Worm (Caenorhabditis elegans) whole organism, L4 larva: ENCODE results near the gene C10C6.13.

ENCODE experiments used
- F10B5.3 ChIP-seq: sonication (generic microtip); optimal IDR thresholded peaks from 2 replicates; lab custom pipeline; 2016; ENCODE audit warnings: mild to moderate bottlenecking, missing genetic modification characterization, missing compliant biosample characterization
- F44E2.7 ChIP-seq: fragments of 200-800 bp; sonication (Bioruptor generic); IDR thresholded peaks from 2 replicates; pipeline ENCODE4 v2.1.2; 2022; ENCODE audit warnings: missing genetic modification characterization, missing compliant biosample characterization
- T20F7.1 ChIP-seq: fragments of 200-800 bp; sonication (Bioruptor generic); optimal IDR thresholded peaks from 2 replicates; lab custom pipeline; 2018; ENCODE audit warnings: mild to moderate bottlenecking, missing genetic modification characterization, missing compliant biosample characterization
- Y105C5A.15 ChIP-seq: fragments of 200-800 bp; sonication (Bioruptor generic); IDR thresholded peaks from 2 replicates; pipeline ENCODE4 v1.3.6; 2022; ENCODE audit warnings: missing genetic modification characterization, missing compliant biosample characterization
- Y48G9A.11 ChIP-seq: fragments of 200-800 bp; sonication (Bioruptor generic); IDR thresholded peaks from 2 replicates; pipeline ENCODE4 v1.3.6; 2022; ENCODE audit warnings: missing genetic modification reagents, missing genetic modification characterization, missing compliant biosample characterization
- ZK337.2 ChIP-seq: fragments of 200-800 bp; sonication (Bioruptor generic); IDR thresholded peaks from 2 replicates; pipeline ENCODE4 v1.3.6; 2022; ENCODE audit warnings: missing genetic modification reagents, missing genetic modification characterization, missing compliant biosample characterization
- aha-1 ChIP-seq: fragments of 150-350 bp; peaks from one replicate; lab custom pipeline; 2014; ENCODE audit warnings: missing biosample characterization, missing genetic modification characterization
- aly-2 ChIP-seq: sonication (generic microtip); optimal IDR thresholded peaks from 2 replicates; lab custom pipeline; 2018; ENCODE audit warnings: missing biosample characterization, missing genetic modification characterization
- arid-1 ChIP-seq: fragments of 200-800 bp; sonication (Bioruptor generic); conservative IDR thresholded peaks from 2 replicates; pipeline ENCODE4 v1.3.6; 2022; ENCODE audit warnings: missing genetic modification reagents, missing genetic modification characterization, missing compliant biosample characterization
- ceh-20 ChIP-seq: fragments of 200-800 bp; sonication (Bioruptor generic); IDR thresholded peaks from 2 replicates; pipeline ENCODE4 v1.3.6; 2022; ENCODE audit warnings: missing genetic modification reagents, missing genetic modification characterization, missing compliant biosample characterization
- ceh-28 ChIP-seq: fragments of 150-350 bp; optimal IDR thresholded peaks from 2 replicates; lab custom pipeline; 2014; ENCODE audit warnings: missing biosample characterization, missing genetic modification reagents, missing genetic modification characterization
- ceh-62 ChIP-seq: sonication (generic microtip); optimal IDR thresholded peaks from 2 replicates; lab custom pipeline; 2017; ENCODE audit warnings: missing biosample characterization, missing genetic modification characterization
- ceh-82 ChIP-seq: sonication (generic microtip); optimal IDR thresholded peaks from 2 replicates; lab custom pipeline; 2017; ENCODE audit warnings: missing biosample characterization, missing genetic modification characterization
- daf-16 ChIP-seq, 3 experiments: sonication (generic microtip); optimal IDR thresholded peaks; 2 replicates each; lab custom pipeline; 2016 to 2017; ENCODE audit warnings: missing genetic modification characterization in 3 of 3, missing genetic modification reagents in 3 of 3, mild to moderate bottlenecking in 2 of 3, missing compliant biosample characterization in 2 of 3, missing biosample characterization in 1 of 3, moderate library complexity in 1 of 3
- daf-19 ChIP-seq: fragments of 200-800 bp; sonication (Bioruptor generic); conservative IDR thresholded peaks from 2 replicates; pipeline ENCODE4 v1.3.6; 2022; ENCODE audit warnings: missing genetic modification characterization, missing compliant biosample characterization
- dmd-8 ChIP-seq: fragments of 200-800 bp; sonication (Bioruptor generic); IDR thresholded peaks from 2 replicates; pipeline ENCODE4 v1.3.6; 2022; ENCODE audit warnings: missing genetic modification characterization, missing compliant biosample characterization
- egl-27 ChIP-seq: sonication (generic microtip); optimal IDR thresholded peaks from 3 replicates; lab custom pipeline; 2017; ENCODE audit warnings: missing biosample characterization, missing genetic modification reagents, missing genetic modification characterization
- fkh-10 ChIP-seq: fragments of 150-350 bp; optimal IDR thresholded peaks from 2 replicates; lab custom pipeline; 2014; ENCODE audit warnings: missing biosample characterization, missing genetic modification reagents, missing genetic modification characterization
- gei-8 ChIP-seq: fragments of 200-800 bp; sonication (Bioruptor generic); optimal IDR thresholded peaks from 2 replicates; lab custom pipeline; 2018; ENCODE audit warnings: mild to moderate bottlenecking, missing genetic modification characterization, missing compliant biosample characterization
- hif-1 ChIP-seq, 2 experiments: sonication (generic microtip); optimal IDR thresholded peaks; 2 replicates each; lab custom pipeline; 2016 to 2017; ENCODE audit warnings: missing compliant biosample characterization in 2 of 2, missing genetic modification characterization in 2 of 2, missing genetic modification reagents in 2 of 2, missing genotype in 2 of 2, mild to moderate bottlenecking in 1 of 2
- hlh-11 ChIP-seq: fragments of 200-800 bp; sonication (Bioruptor generic); optimal IDR thresholded peaks from 2 replicates; lab custom pipeline; 2018; ENCODE audit warnings: mild to moderate bottlenecking, missing genetic modification characterization, missing compliant biosample characterization
- hlh-30 ChIP-seq: sonication (generic microtip); optimal IDR thresholded peaks from 2 replicates; lab custom pipeline; 2017; ENCODE audit warnings: antibody characterized with exemption, mild to moderate bottlenecking, missing genetic modification characterization, missing compliant biosample characterization; ENCODE audit not compliant: insufficient read depth
- hmg-1.1 ChIP-seq: fragments of 200-800 bp; sonication (Bioruptor generic); IDR thresholded peaks from 2 replicates; pipeline ENCODE4 v1.3.6; 2022; ENCODE audit warnings: missing genetic modification reagents, missing genetic modification characterization, missing compliant biosample characterization
- jun-1 ChIP-seq: fragments of 150-350 bp; optimal IDR thresholded peaks from 2 replicates; lab custom pipeline; 2014; ENCODE audit warnings: missing biosample characterization, missing genetic modification reagents, missing genetic modification characterization
- lin-15B ChIP-seq: fragments of 150-350 bp; sonication (generic microtip); optimal IDR thresholded peaks from 3 replicates; lab custom pipeline; 2014; ENCODE audit warnings: missing biosample characterization, missing genetic modification characterization
- lin-29 ChIP-seq: fragments of 200-800 bp; sonication (Bioruptor generic); IDR thresholded peaks from 2 replicates; pipeline ENCODE4 v1.3.6; 2022; ENCODE audit warnings: missing genetic modification reagents, missing genetic modification characterization, missing compliant biosample characterization
- lsy-2 ChIP-seq, 2 experiments: fragments of 150-350 bp in 1 of 2; sonication (generic microtip) in 1 of 2; optimal IDR thresholded peaks; 2 replicates each; lab custom pipeline; 2014 to 2017; ENCODE audit warnings: missing biosample characterization in 2 of 2, missing genetic modification characterization in 2 of 2
- mdl-1 ChIP-seq, 2 experiments: fragments of 150-350 bp in 1 of 2; sonication (generic microtip) in 1 of 2; optimal IDR thresholded peaks; 2 replicates each; lab custom pipeline; 2014 to 2017; ENCODE audit warnings: missing biosample characterization in 2 of 2, missing genetic modification characterization in 2 of 2
- mxl-2 ChIP-seq: fragments of 200-800 bp; sonication (Bioruptor generic); conservative IDR thresholded peaks from 2 replicates; pipeline ENCODE4 v1.3.6; 2022; ENCODE audit warnings: missing genetic modification reagents, missing genetic modification characterization, missing compliant biosample characterization
- nhr-11 ChIP-seq: fragments of 150-350 bp; optimal IDR thresholded peaks from 2 replicates; lab custom pipeline; 2014; ENCODE audit warnings: missing biosample characterization, missing genetic modification characterization
- nhr-237 ChIP-seq: sonication (generic microtip); optimal IDR thresholded peaks from 2 replicates; lab custom pipeline; 2017; ENCODE audit warnings: missing biosample characterization, missing genetic modification characterization
- nhr-48 ChIP-seq: sonication (generic microtip); optimal IDR thresholded peaks from 2 replicates; lab custom pipeline; 2016; ENCODE audit warnings: mild to moderate bottlenecking, missing genetic modification characterization, missing compliant biosample characterization
- nhr-77 ChIP-seq: fragments of 150-350 bp; optimal IDR thresholded peaks from 2 replicates; lab custom pipeline; 2014; ENCODE audit warnings: missing biosample characterization, missing genetic modification characterization
- rbr-2 ChIP-seq: sonication (generic microtip); optimal IDR thresholded peaks from 2 replicates; lab custom pipeline; 2016; ENCODE audit warnings: missing genotype, missing genetic modification characterization, missing compliant biosample characterization
- set-16 ChIP-seq: fragments of 200-800 bp; sonication (Bioruptor generic); IDR thresholded peaks from 2 replicates; pipeline ENCODE4 v1.3.6; 2022; ENCODE audit warnings: missing genetic modification reagents, missing genetic modification characterization, missing compliant biosample characterization
- spr-3 ChIP-seq: fragments of 200-800 bp; sonication (Bioruptor generic); optimal IDR thresholded peaks from 2 replicates; lab custom pipeline; 2018; ENCODE audit warnings: mild to moderate bottlenecking, missing genetic modification characterization, missing compliant biosample characterization
- tag-97 ChIP-seq: fragments of 200-800 bp; sonication (Bioruptor generic); IDR thresholded peaks from 2 replicates; pipeline ENCODE4 v1.3.6; 2022; ENCODE audit warnings: missing genetic modification characterization, missing compliant biosample characterization
- tra-1 ChIP-seq: fragments of 200-800 bp; sonication (Bioruptor generic); IDR thresholded peaks from 2 replicates; pipeline ENCODE4 v1.3.6; 2022; ENCODE audit warnings: missing genetic modification reagents, missing genetic modification characterization, missing compliant biosample characterization
- unc-39 ChIP-seq: sonication (generic microtip); optimal IDR thresholded peaks from 2 replicates; lab custom pipeline; 2017; ENCODE audit warnings: missing biosample characterization, missing genetic modification characterization
- unc-62 ChIP-seq, 3 experiments: fragments of 150-350 bp in 1 of 3; sonication (generic microtip); optimal IDR thresholded peaks in 2 of 3; peaks in 1 of 3; 1 replicate in 1 of 3; 2 replicates in 2 of 3; lab custom pipeline; 2014 to 2017; ENCODE audit warnings: missing biosample characterization in 3 of 3, missing genetic modification characterization in 3 of 3, missing genetic modification reagents in 3 of 3, missing genotype in 1 of 3
- zfp-2 ChIP-seq: sonication (generic microtip); optimal IDR thresholded peaks from 2 replicates; lab custom pipeline; 2016; ENCODE audit warnings: mild to moderate bottlenecking, missing genetic modification characterization, missing compliant biosample characterization
- zip-11 ChIP-seq: fragments of 200-800 bp; sonication (Bioruptor generic); IDR thresholded peaks from 2 replicates; pipeline ENCODE4 v1.3.6; 2022; ENCODE audit warnings: missing genetic modification characterization, missing compliant biosample characterization
- ztf-11 ChIP-seq: fragments of 150-350 bp; optimal IDR thresholded peaks from 2 replicates; lab custom pipeline; 2014; ENCODE audit warnings: missing biosample characterization, missing genetic modification characterization
- ztf-7 ChIP-seq: fragments of 150-350 bp; optimal IDR thresholded peaks from 2 replicates; lab custom pipeline; 2014; ENCODE audit warnings: missing biosample characterization, missing genetic modification characterization

Gene C10C6.13

DNA sequence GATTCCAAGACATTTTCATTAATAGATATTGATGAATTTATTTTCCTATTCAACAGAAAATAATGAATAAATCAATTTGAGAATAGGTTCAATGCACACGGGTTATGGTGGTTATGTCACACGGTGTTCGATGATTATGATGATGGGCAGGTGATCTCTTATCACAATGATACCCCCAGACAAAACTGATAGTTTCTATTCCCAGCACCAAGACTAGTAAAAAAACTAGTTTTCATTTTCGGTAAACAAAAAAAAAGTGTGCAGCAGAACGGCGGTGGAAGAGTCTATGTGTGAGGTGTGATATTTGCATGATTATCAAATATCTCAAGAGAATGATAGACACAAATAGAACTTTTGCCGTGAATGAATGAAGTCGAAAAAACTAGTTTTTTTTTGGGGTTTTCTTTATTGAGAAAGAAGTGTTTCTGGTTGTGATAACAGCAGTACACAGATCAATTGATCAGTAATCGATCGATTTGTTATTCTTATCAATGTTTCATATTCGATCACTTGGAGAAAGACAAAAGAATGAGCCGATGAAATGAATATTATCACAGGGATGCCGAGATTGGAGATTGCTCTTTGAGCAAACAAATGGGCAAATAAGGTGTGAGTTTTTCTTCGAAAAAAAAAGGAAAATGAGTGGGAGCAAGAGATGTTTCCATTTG, 18.5 kb upstream of the C10C6.13 start (continued):
- TF ChIP-seq ceh-82 (tag; lab: Kevin White, UChicago): no peak
- TF ChIP-seq, all 104 proteins: peak for 13

DNA sequence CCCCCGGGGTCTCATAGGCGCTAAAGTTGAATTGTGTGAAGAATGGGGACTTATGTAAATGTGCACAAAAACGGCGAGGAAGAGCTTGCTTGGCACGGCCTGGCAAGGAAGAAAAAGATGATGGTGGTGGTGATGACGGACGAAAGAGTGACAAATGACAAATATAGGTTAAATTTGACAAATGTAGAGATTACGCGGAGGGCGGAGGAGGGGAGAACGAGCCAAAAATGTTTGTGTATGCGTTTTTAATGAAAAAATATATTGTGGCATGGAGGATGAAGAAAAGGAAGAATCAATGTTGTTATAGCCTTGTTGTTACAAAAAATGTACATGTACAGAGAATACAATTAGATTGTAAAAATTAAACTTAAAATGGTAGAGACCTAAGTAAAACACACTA, 17.3 kb upstream of the C10C6.13 start:
- no peak for TF ChIP-seq lin-29 (GFP tag; lab: Robert Waterston, UW)
- TF ChIP-seq Y48G9A.11 (GFP tag; lab: Robert Waterston, UW): no peak
- TF ChIP-seq spr-3 (GFP tag; lab: Kevin White, UChicago): no peak
- TF ChIP-seq unc-62 (GFP tag; optimal IDR thresholded peaks at IDR 0.05 in 1 of 2; lab: Kevin White, UChicago): peak in 1 of 2 experiments; percentile 94
- no peak for TF ChIP-seq unc-62 (tag; optimal IDR thresholded peaks at IDR 0.05; lab: Kevin White, UChicago)
- TF ChIP-seq ztf-11 (tag; lab: Kevin White, UChicago): no peak
- TF ChIP-seq zfp-2 (tag; lab: Kevin White, UChicago): no peak
- no peak for TF ChIP-seq rbr-2 (tag; lab: Kevin White, UChicago)
- no peak for TF ChIP-seq lin-15B (tag; lab: Kevin White, UChicago)
- TF ChIP-seq daf-19 (GFP tag; lab: Robert Waterston, UW): no peak
- no peak for TF ChIP-seq set-16
- TF ChIP-seq nhr-48 (tag; lab: Kevin White, UChicago): no peak
- TF ChIP-seq aly-2 (tag; lab: Kevin White, UChicago): no peak
- peak; percentile 67 for TF ChIP-seq aha-1 (tag; lab: Kevin White, UChicago)
- no peak for TF ChIP-seq lsy-2 (tag; optimal IDR thresholded peaks at IDR 0.05; lab: Kevin White, UChicago)
- no peak for TF ChIP-seq F10B5.3 (tag; lab: Kevin White, UChicago)
- TF ChIP-seq mxl-2: no peak

DNA sequence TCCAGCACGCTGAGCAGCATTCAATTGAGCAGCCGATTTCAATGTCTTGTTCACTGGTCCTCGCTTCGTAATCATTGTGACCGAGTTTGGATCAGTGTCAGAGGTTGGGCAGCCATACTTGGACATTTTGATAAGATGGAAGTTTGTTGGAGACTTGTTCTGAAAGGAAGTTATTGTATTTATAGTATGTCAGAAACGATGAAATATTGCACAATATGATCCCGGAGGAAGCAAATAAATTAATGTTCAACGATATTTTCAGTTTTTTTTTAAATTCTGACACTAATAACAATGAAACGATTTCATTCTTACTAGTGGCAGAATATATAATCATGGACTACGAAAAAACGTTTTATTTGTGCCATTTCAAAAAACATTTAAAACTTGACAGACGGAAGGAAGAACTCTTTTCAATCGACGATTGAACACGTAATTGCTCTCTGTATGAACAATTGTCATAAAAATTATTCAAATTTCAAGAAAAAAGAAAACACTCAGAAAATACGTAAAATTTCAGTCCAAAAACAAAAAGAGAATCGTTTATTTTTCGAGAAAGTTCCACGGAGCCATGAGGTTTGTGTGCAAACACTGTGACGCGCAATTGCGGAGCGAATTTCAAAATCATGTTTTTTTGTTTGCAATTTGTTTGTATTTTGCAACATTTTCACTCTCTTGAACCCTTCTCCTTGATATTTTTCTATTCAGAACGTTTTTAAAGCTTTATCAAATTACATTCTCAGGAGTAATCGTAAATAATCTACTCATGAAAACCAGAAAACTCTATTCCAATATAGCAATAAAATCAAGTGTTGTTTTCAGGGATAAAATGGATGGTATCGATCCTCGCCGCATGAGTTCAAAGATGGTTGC, 10.7 kb upstream of the C10C6.13 start, which contains the start of the genes mbf-1 and nse-4:
TSS of gene mbf-1 (minus strand) at position 343 of the 870 bp plus-strand sequence.
TSS of gene nse-4 (plus strand) at position 820 of the 870 bp plus-strand sequence.
- 0 out of 2 replicates have a peak, but pooled peaks have one; percentile 26 for TF ChIP-seq hmg-1.1 (GFP tag; lab: Robert Waterston, UW)
- peak in 1 of 2 experiments; percentile 68 for TF ChIP-seq daf-16 (GFP tag; optimal IDR thresholded peaks at IDR 0.05; lab: Kevin White, UChicago)
- TF ChIP-seq daf-16 (tag; optimal IDR thresholded peaks at IDR 0.05; lab: Kevin White, UChicago): peak; percentile 23
- TF ChIP-seq ztf-11 (tag; lab: Kevin White, UChicago): no peak
- TF ChIP-seq egl-27 (tag; lab: Kevin White, UChicago): no peak
- TF ChIP-seq ZK337.2: no peak
- TF ChIP-seq hlh-30 (tag; lab: Kevin White, UChicago): peak; percentile 75
- no peak for TF ChIP-seq mxl-2
- no peak for TF ChIP-seq nhr-237 (tag; lab: Kevin White, UChicago)
- no peak for TF ChIP-seq gei-8 (GFP tag; lab: Kevin White, UChicago)
- no peak for TF ChIP-seq ceh-28 (tag; lab: Kevin White, UChicago)
- TF ChIP-seq Y105C5A.15: no peak
- TF ChIP-seq fkh-10: no peak
- TF ChIP-seq ztf-7 (tag; lab: Kevin White, UChicago): no peak
- peak; percentile 0 for TF ChIP-seq nhr-11
- peak in 1 of 2 experiments; percentile 6 for TF ChIP-seq mdl-1 (tag; optimal IDR thresholded peaks at IDR 0.05; lab: Kevin White, UChicago)
- no peak for TF ChIP-seq F44E2.7 (GFP tag; lab: Robert Waterston, UW)
- TF ChIP-seq tra-1: no peak
- peak in 1 of 2 experiments; percentile 21 for TF ChIP-seq hif-1 (tag; optimal IDR thresholded peaks at IDR 0.05; lab: Kevin White, UChicago)
- peak; percentile 43 for TF ChIP-seq nhr-77 (tag; lab: Kevin White, UChicago)
- TF ChIP-seq lsy-2 (tag; optimal IDR thresholded peaks at IDR 0.05; lab: Kevin White, UChicago): peak in 1 of 2 experiments; percentile 78
- TF ChIP-seq hlh-11: peak; percentile 42
- no peak for TF ChIP-seq dmd-8 (GFP tag; lab: Robert Waterston, UW)
- no peak for TF ChIP-seq arid-1 (GFP tag; lab: Robert Waterston, UW)
- TF ChIP-seq ceh-20: no peak
- no peak for TF ChIP-seq jun-1 (tag; lab: Kevin White, UChicago)
- peak in 1 of 2 experiments; percentile 55 for TF ChIP-seq unc-62 (GFP tag; optimal IDR thresholded peaks at IDR 0.05 in 1 of 2; lab: Kevin White, UChicago)
- no peak for TF ChIP-seq unc-62 (tag; optimal IDR thresholded peaks at IDR 0.05; lab: Kevin White, UChicago)
- no peak for TF ChIP-seq unc-39 (tag; lab: Kevin White, UChicago)
- TF ChIP-seq tag-97 (GFP tag; lab: Robert Waterston, UW): no peak
- TF ChIP-seq T20F7.1: peak; percentile 75
- no peak for TF ChIP-seq zip-11 (GFP tag; lab: Robert Waterston, UW)
- no peak for TF ChIP-seq ceh-62 (tag; lab: Kevin White, UChicago)
